Fruit fly (Drosophila melanogaster): ENCODE data around the gene CG43783.

The CG43783 gene

DNA sequence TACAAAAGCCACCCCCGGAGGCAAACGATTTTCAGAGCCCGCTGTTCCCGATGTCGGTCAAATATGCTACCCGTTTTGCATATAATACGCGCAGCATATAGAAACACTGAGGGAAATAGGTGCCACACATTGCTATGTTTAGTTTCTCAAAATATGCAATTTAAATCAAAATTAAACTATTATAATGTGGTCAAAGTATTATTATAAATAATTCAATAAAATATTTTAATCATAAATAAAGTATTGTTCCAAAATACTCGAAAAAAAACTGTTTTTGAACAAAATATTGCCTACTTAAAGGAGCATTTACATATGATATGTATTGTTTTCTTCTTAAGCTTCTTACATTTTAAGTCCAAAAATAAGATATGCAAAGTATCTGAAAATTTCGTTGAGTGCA, 3.1 kb downstream of the CG43783 start (continued):
- TF ChIP-seq NK7.1 (GFP tag; optimal IDR thresholded peaks at IDR 0.05) (no peak), Dll (GFP tag; IDR thresholded peaks at IDR 0.05; ENCODE audit: partially characterized antibody) (no peak), CG6813 (GFP tag; optimal IDR thresholded peaks at IDR 0.05) (no peak), emc (GFP tag; optimal IDR thresholded peaks at IDR 0.05) (no peak), tgo (GFP tag; IDR thresholded peaks at IDR 0.05) (peak; percentile 38; the same call in 1 of the 3 replicates), CG10209 (GFP tag; optimal IDR thresholded peaks at IDR 0.05) (peak; percentile 59), CG43689 (GFP tag; IDR thresholded peaks at IDR 0.05) (no peak), CG32532 (GFP tag; IDR thresholded peaks at IDR 0.05) (no peak), CG1602 (GFP tag; optimal IDR thresholded peaks at IDR 0.05) (no peak), twi (tag; optimal IDR thresholded peaks at IDR 0.05) (no peak), Chrac-16 (GFP tag; optimal IDR thresholded peaks at IDR 0.05) (peak; percentile 18), Sox102F (GFP tag; optimal IDR thresholded peaks at IDR 0.05) (peak; percentile 78), bcd (GFP tag; optimal IDR thresholded peaks at IDR 0.05) (peak; percentile 49), fd96Cb (tag; optimal IDR thresholded peaks at IDR 0.05) (peak; percentile 66), CG3726 (GFP tag; IDR thresholded peaks at IDR 0.05) (no peak), bbx (GFP tag; IDR thresholded peaks at IDR 0.05; ENCODE audit: partially characterized antibody) (no peak), Dip3 (GFP tag; optimal IDR thresholded peaks at IDR 0.05) (no peak), zf30C (GFP tag; optimal IDR thresholded peaks at IDR 0.05) (peak; percentile 13), CG10565 (GFP tag; optimal IDR thresholded peaks at IDR 0.05) (no peak), trh (GFP tag; optimal IDR thresholded peaks at IDR 0.05) (no peak), jumu (GFP tag; optimal IDR thresholded peaks at IDR 0.05) (no peak), ab (GFP tag; optimal IDR thresholded peaks at IDR 0.05) (no peak), stwl (tag; optimal IDR thresholded peaks at IDR 0.05) (no peak), sc (optimal IDR thresholded peaks at IDR 0.05) (no peak), sc (GFP tag; optimal IDR thresholded peaks at IDR 0.05) (no peak), pfk (GFP tag; optimal IDR thresholded peaks at IDR 0.05) (no peak), CG10366 (GFP tag; IDR thresholded peaks at IDR 0.05) (no peak), CG3407 (GFP tag; optimal IDR thresholded peaks at IDR 0.05) (no peak), Doc2 (GFP tag; IDR thresholded peaks at IDR 0.05) (no peak), CG32767 (GFP tag; IDR thresholded peaks at IDR 0.05) (no peak), tup (GFP tag; optimal IDR thresholded peaks at IDR 0.05) (no peak), br (optimal IDR thresholded peaks at IDR 0.05) (no peak), CG4424 (GFP tag; optimal IDR thresholded peaks at IDR 0.05) (peak; percentile 36), vfl (GFP tag; optimal IDR thresholded peaks at IDR 0.05) (no peak), vnd (GFP tag; IDR thresholded peaks at IDR 0.05; ENCODE audit: partially characterized antibody) (no peak), CoRest (tag; optimal IDR thresholded peaks at IDR 0.05) (peak; percentile 78), Dek (tag; optimal IDR thresholded peaks at IDR 0.05) (no peak), seq (GFP tag; IDR thresholded peaks at IDR 0.05) (no peak), dysf (GFP tag; IDR thresholded peaks at IDR 0.05) (peak; percentile 61; the same call in 2 of the 3 replicates), CG2875 (GFP tag; optimal IDR thresholded peaks at IDR 0.05) (peak; percentile 6), sim (GFP tag; IDR thresholded peaks at IDR 0.05) (no peak), Atf6 (GFP tag; IDR thresholded peaks at IDR 0.05) (peak; percentile 12; the same call in 1 of the 2 replicates), Deaf1 (tag; optimal IDR thresholded peaks at IDR 0.05) (no peak), tap (tag; optimal IDR thresholded peaks at IDR 0.05) (peak; percentile 52), slou (GFP tag; optimal IDR thresholded peaks at IDR 0.05) (no peak), CG11247 (GFP tag; IDR thresholded peaks at IDR 0.05) (no peak), vvl (GFP tag; IDR thresholded peaks at IDR 0.05) (0 out of 2 replicates have a peak, but pooled peaks have one; percentile 52), Xbp1 (GFP tag; optimal IDR thresholded peaks at IDR 0.05) (peak; percentile 31), pita (GFP tag; optimal IDR thresholded peaks at IDR 0.05) (no peak), row (GFP tag; IDR thresholded peaks at IDR 0.05) (peak; percentile 51; the same call in 2 of the 3 replicates), CG10274 (GFP tag; optimal IDR thresholded peaks at IDR 0.05) (no peak), CG11456 (GFP tag; IDR thresholded peaks at IDR 0.05) (no peak)

Measured in whole organism, embryonic.